Fruit fly (Drosophila melanogaster) whole organism, larva: ENCODE measurements around the gene CG4619.

Source experiments
- noc ChIP-seq: fragments of 200-800 bp; sonication (Bioruptor generic); optimal IDR thresholded peaks from 3 replicates; lab custom pipeline; 2019; ENCODE audit warnings: missing biosample characterization, mild to moderate bottlenecking, missing genetic modification characterization, moderate library complexity

CG4619 gene

DNA sequence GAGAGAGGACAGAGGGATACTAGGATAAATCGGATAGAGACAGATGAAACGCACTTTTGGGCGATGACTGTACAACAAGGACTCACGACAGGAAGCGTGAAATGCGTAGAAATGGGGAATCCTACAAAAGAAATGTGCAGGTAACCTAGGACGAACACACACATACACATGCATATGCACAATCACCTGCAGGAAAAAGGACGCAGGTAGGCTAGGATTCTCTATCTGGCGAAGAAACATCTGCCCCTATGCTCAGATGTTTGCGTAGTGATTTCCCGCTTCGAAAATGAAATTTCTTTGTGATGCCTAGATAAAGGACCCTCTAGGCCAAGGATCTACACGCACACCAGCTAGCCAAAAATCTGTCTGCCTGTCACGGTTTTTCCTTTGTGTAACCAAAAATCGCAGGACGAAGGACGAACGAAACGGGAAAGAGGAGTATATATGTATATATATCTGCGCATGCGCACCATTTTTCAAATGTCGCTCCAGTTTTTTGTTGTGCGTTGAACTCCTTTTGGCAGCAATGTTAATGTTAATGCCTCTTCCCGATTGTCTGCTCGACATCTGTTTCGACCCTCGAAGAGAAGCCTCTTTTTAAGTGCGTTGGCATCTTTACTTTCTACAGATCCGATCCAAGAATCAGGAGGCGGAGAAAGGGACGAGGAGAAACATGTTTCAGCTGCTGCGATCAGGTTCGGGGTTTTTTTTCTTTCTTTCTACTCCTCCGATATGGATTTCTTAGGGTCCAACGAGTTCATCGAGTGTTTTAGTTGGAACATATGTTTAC is 49.7 kb downstream of the CG4619 start:
- no peak for TF ChIP-seq noc (tag; lab: Kevin White, UChicago)

DNA sequence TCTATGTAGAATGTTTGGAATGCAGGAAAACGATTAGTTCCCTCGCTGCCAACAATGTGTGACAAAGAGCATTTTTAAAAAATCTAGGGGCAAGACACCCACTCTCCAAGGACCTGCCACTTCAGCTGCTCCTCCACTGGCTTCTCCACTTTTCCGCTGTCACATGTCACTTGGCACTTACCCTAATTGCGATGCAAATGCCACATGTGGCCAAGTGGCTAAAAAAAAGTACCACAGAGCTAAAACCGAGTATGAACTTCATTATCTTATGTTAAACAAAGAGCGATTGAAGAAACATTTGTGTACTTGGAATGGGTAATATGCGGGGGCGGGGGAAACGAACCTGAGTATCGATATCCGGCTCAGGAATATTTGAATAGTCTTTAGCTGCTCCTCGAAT is 50.6 kb downstream of the CG4619 start:
- TF ChIP-seq noc (tag; lab: Kevin White, UChicago): no peak

DNA sequence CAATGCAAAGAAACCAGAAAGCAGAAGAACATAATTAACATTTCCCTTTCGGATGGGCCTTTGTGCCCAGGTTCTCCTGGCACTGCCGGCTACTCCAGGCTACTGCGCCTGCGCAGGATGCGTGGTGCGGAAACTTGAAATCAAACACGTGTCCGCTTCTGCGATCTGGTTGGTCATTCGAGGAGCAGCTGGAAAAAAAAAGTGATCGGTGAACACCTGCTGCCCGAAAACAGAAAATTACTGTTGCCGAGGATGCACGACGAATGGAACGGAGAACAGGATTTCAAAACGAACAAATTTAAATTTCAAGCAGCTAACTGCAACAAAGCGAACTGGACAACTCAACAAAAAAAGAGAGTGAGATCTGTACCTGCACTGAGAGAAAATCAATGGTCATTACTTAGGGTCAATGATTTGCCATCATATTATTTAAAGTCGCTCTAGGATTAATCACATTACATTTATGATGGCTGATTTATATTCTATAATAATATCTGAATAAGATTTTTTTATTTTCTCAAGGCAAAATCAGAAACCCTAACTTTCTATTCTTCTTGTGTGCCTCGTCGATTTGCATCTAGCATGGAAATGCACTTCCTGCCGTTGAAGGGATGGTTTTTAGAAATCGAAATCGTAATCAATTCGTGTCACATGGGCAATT is 51.3 kb downstream of the CG4619 start:
- no peak for TF ChIP-seq noc (tag; lab: Kevin White, UChicago)
